Worm (Caenorhabditis elegans): ENCODE data around the gene ndab-2.
A peak's percentile ranks its signal among the peaks of the same experiment; 100 is the strongest.

The ndab-2 gene

DNA sequence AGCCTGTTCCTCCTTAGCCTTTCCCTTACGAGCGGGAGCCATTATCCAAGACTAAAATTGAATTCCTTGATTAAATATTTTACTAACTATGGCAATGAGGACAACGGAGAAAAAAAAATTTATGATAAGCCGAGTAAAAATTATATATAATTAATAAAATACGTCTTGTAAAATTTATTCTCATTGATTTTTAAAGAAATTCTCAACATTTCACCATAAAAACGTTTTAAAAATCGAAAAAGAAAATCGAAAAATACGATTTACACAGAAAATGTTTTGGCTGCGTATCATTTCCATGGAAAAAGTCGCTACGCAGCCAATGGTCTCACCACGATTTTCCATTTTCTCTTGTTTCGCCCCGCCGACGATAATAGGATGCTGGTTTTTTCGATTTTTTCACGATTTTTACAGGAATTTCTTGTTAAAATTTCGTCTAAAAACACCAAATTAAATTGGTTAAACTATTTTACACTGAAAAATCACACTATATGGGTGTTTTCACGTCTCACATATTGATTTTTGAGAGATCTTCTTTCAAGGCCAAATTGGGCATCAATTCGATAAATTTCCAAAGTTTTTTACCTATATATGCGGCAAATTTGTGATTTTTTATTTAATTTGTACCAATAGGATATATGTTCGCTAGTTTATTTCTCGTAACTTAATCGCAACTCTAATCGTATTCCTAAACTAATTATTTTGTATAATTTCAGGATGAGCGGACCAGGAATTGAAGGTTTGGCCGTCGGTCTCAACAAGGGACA lies 832 bp upstream of the ndab-2 start, which contains the start of the genes rps-14 and rpl-36:
TSS of gene rps-14 (minus strand) at position 51 of the 764 bp plus-strand sequence.
TSS of gene rpl-36 (plus strand) at position 714 of the 764 bp plus-strand sequence.
- TF ChIP-seq elt-4 (tag; optimal IDR thresholded peaks at IDR 0.05) (no peak), pha-4 (tag; optimal IDR thresholded peaks at IDR 0.05) (no peak), ceh-2 (tag; optimal IDR thresholded peaks at IDR 0.05) (no peak), gmeb-2 (tag; optimal IDR thresholded peaks at IDR 0.05) (no peak), pag-3 (tag; optimal IDR thresholded peaks at IDR 0.05; ENCODE audit: borderline replicate concordance) (no peak), pax-1 (tag; optimal IDR thresholded peaks at IDR 0.05) (peak; percentile 81), ama-1 (optimal IDR thresholded peaks at IDR 0.05) (no peak), ceh-48 (tag; optimal IDR thresholded peaks at IDR 0.05) (no peak), mec-3 (tag; optimal IDR thresholded peaks at IDR 0.05; ENCODE audit: borderline replicate concordance) (no peak), T23F11.4 (GFP tag; optimal IDR thresholded peaks at IDR 0.05) (no peak), pros-1 (tag; optimal IDR thresholded peaks at IDR 0.05) (no peak), nhr-232 (tag; optimal IDR thresholded peaks at IDR 0.05) (no peak), fkh-6 (tag; optimal IDR thresholded peaks at IDR 0.05) (no peak), nfya-1 (tag; optimal IDR thresholded peaks at IDR 0.05) (peak; percentile 87), ceh-31 (tag; optimal IDR thresholded peaks at IDR 0.05) (peak; percentile 46), odd-2 (tag; optimal IDR thresholded peaks at IDR 0.05) (no peak), hlh-6 (tag; optimal IDR thresholded peaks at IDR 0.05) (no peak), eyg-1 (tag; optimal IDR thresholded peaks at IDR 0.05) (no peak), ceh-34 (tag; optimal IDR thresholded peaks at IDR 0.05) (peak; percentile 13), K02D7.2 (tag; optimal IDR thresholded peaks at IDR 0.05) (no peak), pqm-1 (tag; optimal IDR thresholded peaks at IDR 0.05) (no peak), ceh-6 (GFP tag; optimal IDR thresholded peaks at IDR 0.05) (no peak), sox-4 (tag; optimal IDR thresholded peaks at IDR 0.05) (no peak), nhr-11 (tag; optimal IDR thresholded peaks at IDR 0.05) (no peak), hlh-8 (tag; optimal IDR thresholded peaks at IDR 0.05) (no peak), hlh-15 (tag; optimal IDR thresholded peaks at IDR 0.05) (no peak), unc-86 (tag; optimal IDR thresholded peaks at IDR 0.05) (peak; percentile 26), ahr-1 (tag; optimal IDR thresholded peaks at IDR 0.05) (no peak), ceh-14 (tag; optimal IDR thresholded peaks at IDR 0.05) (no peak), ceh-24 (tag; optimal IDR thresholded peaks at IDR 0.05) (no peak), madf-2 (tag; optimal IDR thresholded peaks at IDR 0.05) (no peak), fax-1 (tag; optimal IDR thresholded peaks at IDR 0.05) (no peak), fkh-10 (GFP tag; optimal IDR thresholded peaks at IDR 0.05) (no peak), ceh-18 (tag; optimal IDR thresholded peaks at IDR 0.05) (peak; percentile 27), zip-5 (tag; optimal IDR thresholded peaks at IDR 0.05) (no peak), pha-2 (tag; optimal IDR thresholded peaks at IDR 0.05) (no peak), F13H6.1 (tag; optimal IDR thresholded peaks at IDR 0.05) (no peak), Y22D7AL.16 (tag; optimal IDR thresholded peaks at IDR 0.05) (no peak), tbx-7 (tag; optimal IDR thresholded peaks at IDR 0.05) (no peak), sox-2 (GFP tag; IDR thresholded peaks at IDR 0.05) (0 out of 2 replicates have a peak, but pooled peaks have one; percentile 33), rnt-1 (tag; optimal IDR thresholded peaks at IDR 0.05) (no peak), unc-42 (tag; optimal IDR thresholded peaks at IDR 0.05) (peak; percentile 64), pat-9 (tag; optimal IDR thresholded peaks at IDR 0.05) (no peak), ceh-9 (tag; optimal IDR thresholded peaks at IDR 0.05) (no peak), che-1 (tag; optimal IDR thresholded peaks at IDR 0.05) (no peak), npax-4 (tag; optimal IDR thresholded peaks at IDR 0.05) (no peak), ceh-22 (tag; optimal IDR thresholded peaks at IDR 0.05) (no peak), hlh-13 (GFP tag; optimal IDR thresholded peaks at IDR 0.05) (no peak), ttx-3 (tag; optimal IDR thresholded peaks at IDR 0.05) (no peak), C38D4.7 (GFP tag; optimal IDR thresholded peaks at IDR 0.05) (no peak), elt-2 (tag; optimal IDR thresholded peaks at IDR 0.05) (no peak), syd-9 (tag; optimal IDR thresholded peaks at IDR 0.05) (no peak), C08G9.2 (tag; optimal IDR thresholded peaks at IDR 0.05) (no peak)
